Fruit fly (Drosophila melanogaster) whole organism, wandering third instar larva: ENCODE measurements around the gene CG6865.

Source experiments
- Hr78 ChIP-seq: fragments of >200 bp; optimal IDR thresholded peaks from 2 replicates; lab custom pipeline; 2017; ENCODE audit warnings: missing biosample characterization, missing genetic modification characterization
- OdsH ChIP-seq: fragments of 200-800 bp; sonication (Bioruptor generic); optimal IDR thresholded peaks from 2 replicates; lab custom pipeline; 2016; ENCODE audit warnings: missing biosample characterization, mild to moderate bottlenecking, missing genetic modification characterization
- Sp1 ChIP-seq: fragments of 200-800 bp; sonication (Bioruptor generic); optimal IDR thresholded peaks from 3 replicates; lab custom pipeline; 2019; ENCODE audit warnings: missing biosample characterization, mild to moderate bottlenecking, missing genetic modification characterization, moderate library complexity
- Vsx2 ChIP-seq: fragments of 200-300, 225-300 bp; sonication (Bioruptor generic); optimal IDR thresholded peaks from 2 replicates; lab custom pipeline; 2018; ENCODE audit warnings: missing biosample characterization, missing genetic modification characterization; ENCODE audit not compliant: partially characterized antibody
- dl ChIP-seq, 2 experiments: fragments of 175-275, 200-275 bp in 1 of 2; fragments of 200-275 bp in 1 of 2; sonication (Bioruptor generic); optimal IDR thresholded peaks; lab custom pipeline; 2018; ENCODE audit warnings: mild to moderate bottlenecking in 2 of 2, missing biosample characterization in 2 of 2, missing genetic modification characterization in 2 of 2, moderate library complexity in 2 of 2; ENCODE audit not compliant: partially characterized antibody in 2 of 2, insufficient read depth in 1 of 2
- pan ChIP-seq: fragments of >200 bp; optimal IDR thresholded peaks from 2 replicates; lab custom pipeline; 2017
- psq ChIP-seq: fragments of 200-800 bp; sonication (Bioruptor generic); optimal IDR thresholded peaks from 3 replicates; lab custom pipeline; 2017; ENCODE audit warnings: missing biosample characterization, mild to moderate bottlenecking, missing genetic modification characterization, moderate library complexity
- woc ChIP-seq: sonication (Bioruptor generic); optimal IDR thresholded peaks from 2 replicates; lab custom pipeline; 2016; ENCODE audit warnings: missing biosample characterization, mild to moderate bottlenecking, missing genetic modification characterization

dm6 chr3L:18841269-18841668 is 22.2 kb upstream of the CG6865 start:
- TF ChIP-seq psq (GFP tag; lab: Kevin White, UChicago) = no peak
- TF ChIP-seq pan = no peak
- TF ChIP-seq Vsx2 (GFP tag; lab: Kevin White, UChicago) = no peak
- no peak for TF ChIP-seq Sp1 (GFP tag; lab: Kevin White, UChicago)
- no peak for TF ChIP-seq Hr78 (GFP tag; lab: Kevin White, UChicago)
- no peak for TF ChIP-seq OdsH
- TF ChIP-seq woc (GFP tag; lab: Kevin White, UChicago) = no peak
- no peak for TF ChIP-seq dl (GFP tag; optimal IDR thresholded peaks at IDR 0.05; lab: Kevin White, UChicago; ENCODE audit: insufficient read depth in 1 of 2, partially characterized antibody in 2 of 2)
